Fruit fly (Drosophila melanogaster) Kc167 (cell line): ENCODE results near the gene CG13449.

ENCODE experiments used
- Myc ChIP-seq: fragments of >200 bp; optimal IDR thresholded peaks from 2 replicates; lab custom pipeline; 2017; ENCODE audit warnings: missing external identifiers
- Sin3A ChIP-seq: fragments of >200 bp; optimal IDR thresholded peaks from 2 replicates; lab custom pipeline; 2018; ENCODE audit warnings: missing external identifiers
- h ChIP-seq: fragments of >200 bp; optimal IDR thresholded peaks from 3 replicates; lab custom pipeline; 2018; ENCODE audit warnings: missing external identifiers
- insv ChIP-seq: fragments of >200 bp; optimal IDR thresholded peaks from 3 replicates; lab custom pipeline; 2018; ENCODE audit warnings: missing external identifiers
- psq ChIP-seq: fragments of >200 bp; optimal IDR thresholded peaks from 2 replicates; lab custom pipeline; 2017; ENCODE audit warnings: missing external identifiers
- ttk ChIP-seq: sonication (Bioruptor generic); optimal IDR thresholded peaks from 2 replicates; lab custom pipeline; 2017; ENCODE audit warnings: missing external identifiers

Gene CG13449

DNA sequence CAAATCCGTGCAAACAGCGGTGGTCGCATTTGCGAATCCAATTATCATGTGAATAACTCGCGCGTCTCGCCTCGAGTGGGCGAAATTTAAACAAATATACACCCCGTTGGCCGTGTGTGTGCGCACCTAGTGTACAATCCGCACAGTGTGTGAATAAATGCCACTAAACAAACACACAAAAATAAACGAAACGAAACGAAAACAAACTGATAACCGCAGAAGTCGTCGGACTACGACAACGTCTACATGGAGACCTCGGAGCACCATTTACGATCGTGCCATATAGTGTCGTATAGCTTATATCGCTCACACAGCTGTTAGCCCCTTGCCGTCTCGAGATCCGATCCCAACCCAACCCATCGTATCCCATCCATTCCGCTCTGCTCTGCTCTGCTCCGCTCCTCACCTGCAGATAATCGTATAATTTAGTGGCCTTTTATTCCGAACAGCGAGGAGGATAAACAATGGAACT, 46.1 kb downstream of the CG13449 start:
- TF ChIP-seq Myc (lab: Kevin White, UChicago) (no peak), ttk (lab: Kevin White, UChicago) (no peak), insv (lab: Kevin White, UChicago) (no peak), psq (lab: Kevin White, UChicago) (no peak), h (lab: Kevin White, UChicago) (no peak), Sin3A (lab: Kevin White, UChicago) (no peak)

DNA sequence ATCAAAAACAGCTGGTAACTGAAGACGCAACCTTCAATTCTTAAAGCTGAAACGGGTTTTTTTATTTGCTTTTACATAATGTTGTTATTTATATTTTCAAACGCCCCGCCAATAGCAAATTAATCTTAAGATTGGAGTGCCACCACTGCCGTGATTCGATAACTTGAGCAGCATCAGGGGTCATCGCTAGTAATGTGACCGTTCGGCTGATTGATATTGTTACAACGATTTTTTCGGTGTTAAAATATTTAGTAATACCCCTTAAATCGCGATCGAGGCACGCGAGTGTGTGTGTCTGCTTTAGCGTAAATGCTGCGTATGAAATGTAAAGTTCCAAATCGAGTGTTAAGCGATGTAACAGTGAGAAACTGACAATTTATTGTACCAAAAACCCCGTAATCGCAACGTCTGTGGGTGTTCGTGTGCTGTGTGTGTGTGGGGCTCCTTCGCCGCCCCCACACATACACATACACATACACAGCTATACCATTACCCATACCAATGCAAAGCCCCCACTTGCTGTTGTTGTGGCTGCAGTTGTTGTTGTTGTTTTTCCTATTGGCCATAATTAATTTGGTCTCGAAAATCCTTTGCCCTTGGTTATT, 46.7 kb downstream of the CG13449 start, which contains the start of gene dop:
Gene dop, plus strand, starts transcription at position 185 of the 605 bp plus-strand sequence.
- TF ChIP-seq psq (lab: Kevin White, UChicago), result no peak
- no peak for TF ChIP-seq insv (lab: Kevin White, UChicago)
- no peak for TF ChIP-seq Myc (lab: Kevin White, UChicago)
- TF ChIP-seq h (lab: Kevin White, UChicago), result no peak
- no peak for TF ChIP-seq ttk (lab: Kevin White, UChicago)
- TF ChIP-seq Sin3A (lab: Kevin White, UChicago), result no peak

DNA sequence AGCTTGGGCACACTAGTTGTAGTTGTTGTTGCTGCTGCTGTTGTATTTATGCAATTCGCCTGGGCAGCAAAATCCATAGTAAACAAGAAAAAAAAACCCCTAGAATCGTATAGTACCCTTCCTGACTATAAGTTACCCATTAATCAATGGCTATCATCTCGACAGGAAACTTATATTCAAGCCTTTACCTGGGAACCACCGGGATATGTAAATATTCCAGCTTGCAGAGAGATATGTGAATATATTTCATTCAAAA, 48.8 kb downstream of the CG13449 start:
- TF ChIP-seq h (lab: Kevin White, UChicago) (no peak), Sin3A (lab: Kevin White, UChicago) (no peak), psq (lab: Kevin White, UChicago) (no peak), Myc (lab: Kevin White, UChicago) (no peak), ttk (lab: Kevin White, UChicago) (no peak), insv (lab: Kevin White, UChicago) (no peak)

DNA sequence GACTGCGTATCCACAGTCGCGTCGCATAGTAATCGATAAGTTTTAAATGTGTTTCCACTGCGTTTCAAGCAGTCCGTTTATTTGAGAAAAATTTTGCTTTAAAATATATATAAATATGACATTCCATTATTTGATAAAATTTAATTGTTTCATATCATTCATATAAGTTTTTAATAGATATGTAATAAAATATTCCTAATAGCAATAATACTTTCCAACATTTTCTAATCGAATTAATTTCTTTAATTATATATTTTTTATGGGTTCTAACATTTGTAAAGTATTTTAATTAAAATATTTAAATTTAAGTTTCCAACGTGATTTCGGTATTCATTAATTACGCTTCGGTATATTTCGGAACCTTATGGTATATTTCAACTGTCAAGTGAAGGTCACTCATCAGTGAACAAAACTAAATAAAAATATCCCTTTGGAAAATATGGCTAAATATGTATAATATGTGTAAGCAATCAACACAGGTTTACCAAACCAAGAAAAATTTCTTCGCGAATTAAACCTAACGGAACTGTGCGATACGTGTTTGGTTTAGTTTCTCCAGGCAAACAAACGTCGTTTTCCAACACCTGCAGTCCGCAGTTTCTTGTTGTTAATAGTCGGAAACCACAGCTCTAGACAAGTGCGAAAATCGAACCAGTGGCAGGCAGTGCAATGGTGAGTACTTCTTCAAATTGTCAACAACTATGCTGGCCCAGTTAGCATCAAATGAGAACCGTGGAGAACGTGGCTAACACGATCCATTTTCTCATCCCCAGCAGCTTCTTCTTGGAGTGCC, 49.4 kb downstream of the CG13449 start, which contains the start of the genes CG7739 and SCCRO:
Gene CG7739, minus strand, starts transcription at position 8 of the 793 bp plus-strand sequence.
Gene SCCRO, plus strand, starts transcription at position 370 of the 793 bp plus-strand sequence.
- TF ChIP-seq psq (lab: Kevin White, UChicago) (no peak), Myc (lab: Kevin White, UChicago) (no peak), h (lab: Kevin White, UChicago) (no peak), ttk (lab: Kevin White, UChicago) (no peak), Sin3A (lab: Kevin White, UChicago) (no peak), insv (lab: Kevin White, UChicago) (no peak)

DNA sequence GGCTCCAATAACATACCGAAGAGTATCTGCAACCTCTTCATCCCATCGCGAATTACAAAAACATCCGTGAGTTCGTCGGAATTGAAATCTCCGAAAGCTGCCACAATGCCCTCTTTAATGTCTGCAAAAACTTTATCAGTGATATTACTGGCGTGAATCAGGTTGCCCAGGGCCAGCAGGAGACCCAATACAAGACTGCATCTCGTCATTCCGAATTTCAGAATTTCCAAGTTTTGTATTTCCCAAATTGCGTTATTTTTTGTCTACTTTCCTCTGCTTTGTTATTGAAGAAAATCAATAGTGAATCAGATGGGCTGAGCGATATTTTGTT, 49.9 kb downstream of the CG13449 start:
- no peak for TF ChIP-seq psq (lab: Kevin White, UChicago)
- no peak for TF ChIP-seq Sin3A (lab: Kevin White, UChicago)
- TF ChIP-seq h (lab: Kevin White, UChicago), result no peak
- no peak for TF ChIP-seq insv (lab: Kevin White, UChicago)
- TF ChIP-seq ttk (lab: Kevin White, UChicago), result no peak
- TF ChIP-seq Myc (lab: Kevin White, UChicago), result no peak
